Fruit fly (Drosophila melanogaster): ENCODE results near the gene Srg3.
A peak's percentile ranks its signal among the peaks of the same experiment; 100 is the strongest.

DNA sequence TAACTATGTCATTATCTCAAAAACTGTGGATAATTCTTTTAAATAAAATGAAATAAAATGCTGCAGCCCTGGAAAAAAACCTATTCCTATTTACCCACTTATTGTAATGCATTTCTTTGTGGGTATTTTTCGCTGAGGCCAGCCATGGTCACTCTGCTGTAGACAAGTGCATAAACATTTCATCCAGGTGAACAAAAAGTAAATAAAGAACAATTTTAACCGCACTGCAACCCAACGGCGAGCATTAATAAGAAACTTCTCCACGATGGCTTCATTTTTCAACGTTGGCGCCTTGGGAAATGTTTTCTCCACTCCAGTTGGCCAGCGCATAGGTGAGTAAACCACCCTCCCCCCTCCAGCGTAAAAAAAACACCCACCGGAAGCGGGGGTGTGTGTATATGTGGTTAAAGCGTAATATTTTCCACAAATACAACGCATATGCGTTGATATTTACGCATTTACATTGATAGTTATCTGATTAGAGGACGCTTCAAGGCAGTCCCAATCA lies 3.8 kb downstream of the Srg3 start, which contains the start of gene CG3529:
- peak in 1 of 2 experiments; percentile 61 for TF ChIP-seq ss (GFP tag; optimal IDR thresholded peaks at IDR 0.05)
- no peak for TF ChIP-seq Eip93F (GFP tag; optimal IDR thresholded peaks at IDR 0.05)
- TF ChIP-seq Hr4 (GFP tag; optimal IDR thresholded peaks at IDR 0.05): peak; percentile 13
- TF ChIP-seq Eip75B (GFP tag; optimal IDR thresholded peaks at IDR 0.05): peak; percentile 33
- TF ChIP-seq CG4318 (GFP tag; optimal IDR thresholded peaks at IDR 0.05): no peak

All from whole organism, prepupa.